Fruit fly (Drosophila melanogaster) whole organism, embryonic: ENCODE data around the gene Dred.

Experiments
- CG10209 ChIP-seq: fragments of 200-800 bp; sonication (Bioruptor generic); optimal IDR thresholded peaks from 3 replicates; lab custom pipeline; 2017; ENCODE audit warnings: missing biosample characterization, mild to moderate bottlenecking, missing genetic modification characterization, missing genetic modification reagents
- CG10543 ChIP-seq: fragments of 200-800 bp; sonication (Bioruptor generic); optimal IDR thresholded peaks from 3 replicates; lab custom pipeline; 2017; ENCODE audit warnings: missing biosample characterization, mild to moderate bottlenecking, missing genetic modification characterization, moderate library complexity
- CG11504 ChIP-seq: fragments of 200-800 bp; sonication (Bioruptor generic); optimal IDR thresholded peaks from 3 replicates; lab custom pipeline; 2019; ENCODE audit warnings: missing biosample characterization, mild to moderate bottlenecking, missing genetic modification characterization, moderate library complexity
- CG12219 ChIP-seq: fragments of 200-800 bp; sonication (Bioruptor generic); optimal IDR thresholded peaks from 3 replicates; lab custom pipeline; 2018; ENCODE audit warnings: missing biosample characterization, mild to moderate bottlenecking, missing genetic modification characterization
- CG13424 ChIP-seq: fragments of 200-800 bp; sonication (Bioruptor generic); optimal IDR thresholded peaks from 2 replicates; lab custom pipeline; 2019; ENCODE audit warnings: missing biosample characterization, mild to moderate bottlenecking, missing genetic modification characterization, moderate library complexity
- CG14014 ChIP-seq: fragments of 200-800 bp; sonication (Bioruptor generic); IDR thresholded peaks from 2 replicates; pipeline ENCODE4 v1.3.6; 2022; ENCODE audit warnings: missing biosample characterization, missing genetic modification characterization
- CG1529 ChIP-seq: fragments of 200-800 bp; sonication (Bioruptor generic); optimal IDR thresholded peaks from 3 replicates; lab custom pipeline; 2018; ENCODE audit warnings: missing biosample characterization, missing genetic modification characterization
- CG1647 ChIP-seq: fragments of 200-800 bp; sonication (Bioruptor generic); optimal IDR thresholded peaks from 3 replicates; lab custom pipeline; 2016; ENCODE audit warnings: missing biosample characterization, missing genetic modification characterization
- CG16863 ChIP-seq: fragments of 200-800 bp; sonication (Bioruptor generic); optimal IDR thresholded peaks from 3 replicates; lab custom pipeline; 2016; ENCODE audit warnings: missing biosample characterization, missing genetic modification characterization
- CG17912 ChIP-seq: fragments of 200-800 bp; sonication (Bioruptor generic); optimal IDR thresholded peaks from 2 replicates; lab custom pipeline; 2018; ENCODE audit warnings: missing biosample characterization, mild to moderate bottlenecking, missing genetic modification characterization
- CG2199 ChIP-seq: fragments of 200-800 bp; sonication (Bioruptor generic); IDR thresholded peaks from 3 replicates; pipeline ENCODE4 v1.3.6; 2022; ENCODE audit warnings: missing biosample characterization, missing genetic modification characterization
- CG2678 ChIP-seq: fragments of 200-800 bp; sonication (Bioruptor generic); optimal IDR thresholded peaks from 3 replicates; lab custom pipeline; 2019; ENCODE audit warnings: missing biosample characterization, mild to moderate bottlenecking, missing genetic modification characterization, moderate library complexity
- CG3726 ChIP-seq: fragments of 200-800 bp; sonication (Bioruptor generic); IDR thresholded peaks from 3 replicates; pipeline ENCODE4, ENCODE4 v1.3.6; 2022; ENCODE audit warnings: missing biosample characterization, missing genetic modification characterization
- CG5953 ChIP-seq: fragments of 200-800 bp; sonication (Bioruptor generic); IDR thresholded peaks from 2 replicates; pipeline ENCODE4 v1.3.6; 2022; ENCODE audit warnings: missing biosample characterization, missing genetic modification characterization
- CG9797 ChIP-seq: fragments of 200-800 bp; sonication (Bioruptor generic); optimal IDR thresholded peaks from 3 replicates; lab custom pipeline; 2018; ENCODE audit warnings: missing biosample characterization, mild to moderate bottlenecking, missing genetic modification characterization
- Camta ChIP-seq: fragments of 200-800 bp; sonication (Bioruptor generic); optimal IDR thresholded peaks from 2 replicates; lab custom pipeline; 2016; ENCODE audit warnings: missing biosample characterization, missing genetic modification characterization
- Chrac-16 ChIP-seq: fragments of 200-800 bp; sonication (Bioruptor generic); optimal IDR thresholded peaks from 3 replicates; lab custom pipeline; 2016; ENCODE audit warnings: missing biosample characterization, missing genetic modification characterization
- Dip2 ChIP-seq: fragments of 200-800 bp; sonication (Bioruptor generic); IDR thresholded peaks from 2 replicates; pipeline ENCODE4 v1.3.6; 2022; ENCODE audit warnings: missing biosample characterization, missing genetic modification characterization
- Fer1 ChIP-seq: fragments of 200-800 bp; sonication (Bioruptor generic); optimal IDR thresholded peaks from 2 replicates; lab custom pipeline; 2017; ENCODE audit warnings: missing biosample characterization, mild to moderate bottlenecking, missing genetic modification characterization
- Fer3 ChIP-seq: fragments of 200-800 bp; sonication (Bioruptor generic); optimal IDR thresholded peaks from 2 replicates; lab custom pipeline; 2018; ENCODE audit warnings: missing biosample characterization, mild to moderate bottlenecking, missing genetic modification characterization, moderate library complexity
- H2.0 ChIP-seq: fragments of 200-800 bp; sonication (Bioruptor generic); IDR thresholded peaks from 2 replicates; pipeline ENCODE4 v1.3.6; 2022; ENCODE audit warnings: missing biosample characterization, missing genetic modification characterization
- Hr39 ChIP-seq: fragments of >200 bp; optimal IDR thresholded peaks from 2 replicates; lab custom pipeline; 2017
- Hsf ChIP-seq: fragments of 200-800 bp; sonication (Bioruptor generic); optimal IDR thresholded peaks from 3 replicates; lab custom pipeline; 2016; ENCODE audit warnings: missing biosample characterization, missing genetic modification characterization
- Kr ChIP-seq: fragments of 200-800 bp; sonication (Bioruptor generic); optimal IDR thresholded peaks from 2 replicates; lab custom pipeline; 2017; ENCODE audit warnings: missing biosample characterization, mild to moderate bottlenecking, missing genetic modification characterization
- Lhr ChIP-seq: fragments of 200-800 bp; sonication (Bioruptor generic); optimal IDR thresholded peaks from 3 replicates; lab custom pipeline; 2017; ENCODE audit warnings: mild to moderate bottlenecking, missing biosample characterization, missing genetic modification reagents, missing genetic modification characterization
- Med ChIP-seq: fragments of 200-800 bp; sonication (Bioruptor generic); peaks from one replicate; lab custom pipeline; 2016; ENCODE audit warnings: missing biosample characterization, missing genetic modification characterization, mild to moderate bottlenecking, inconsistent platforms, moderate library complexity
- NFAT ChIP-seq: fragments of 200-800 bp; sonication (Bioruptor generic); IDR thresholded peaks from 2 replicates; pipeline ENCODE4 v1.3.6; 2022; ENCODE audit warnings: missing biosample characterization, missing genetic modification characterization
- Nf-YB ChIP-seq: fragments of 200-800 bp; sonication (Bioruptor generic); optimal IDR thresholded peaks from 3 replicates; lab custom pipeline; 2019; ENCODE audit warnings: missing biosample characterization, mild to moderate bottlenecking, missing genetic modification characterization, moderate library complexity
- NfI ChIP-seq: fragments of 200-800 bp; sonication (Bioruptor generic); optimal IDR thresholded peaks from 3 replicates; lab custom pipeline; 2018; ENCODE audit warnings: missing biosample characterization, mild to moderate bottlenecking, missing genetic modification characterization, moderate library complexity
- Ssrp ChIP-seq: fragments of 200-800 bp; sonication (Bioruptor generic); optimal IDR thresholded peaks from 2 replicates; lab custom pipeline; 2018; ENCODE audit warnings: missing biosample characterization, mild to moderate bottlenecking, missing genetic modification characterization, moderate library complexity
- ap ChIP-seq: fragments of 200-800 bp; sonication (Bioruptor generic); IDR thresholded peaks from 2 replicates; pipeline ENCODE4 v1.3.6; 2022; ENCODE audit warnings: missing biosample characterization, missing genetic modification characterization
- bab2 ChIP-seq: fragments of 200-800 bp; sonication (Bioruptor generic); optimal IDR thresholded peaks from 2 replicates; lab custom pipeline; 2016; ENCODE audit warnings: missing biosample characterization, missing genetic modification characterization
- crol ChIP-seq: fragments of 200-800 bp; sonication (Bioruptor generic); IDR thresholded peaks from 2 replicates; pipeline ENCODE4 v1.3.6; 2022; ENCODE audit warnings: missing biosample characterization, missing genetic modification characterization
- dati ChIP-seq: fragments of 200-800 bp; sonication (Bioruptor generic); IDR thresholded peaks from 2 replicates; pipeline ENCODE4 v1.3.6; 2022; ENCODE audit warnings: missing biosample characterization, missing genetic modification characterization
- fd102C ChIP-seq: fragments of 200-800 bp; sonication (Bioruptor generic); optimal IDR thresholded peaks from 2 replicates; lab custom pipeline; 2018; ENCODE audit warnings: missing biosample characterization, mild to moderate bottlenecking, missing genetic modification characterization, moderate library complexity
- fd3F ChIP-seq: fragments of 200-800 bp; sonication (Bioruptor generic); optimal IDR thresholded peaks from 2 replicates; lab custom pipeline; 2018; ENCODE audit warnings: missing biosample characterization, mild to moderate bottlenecking, missing genetic modification characterization, moderate library complexity
- jing ChIP-seq: fragments of 200-800 bp; sonication (Bioruptor generic); optimal IDR thresholded peaks from 2 replicates; lab custom pipeline; 2018; ENCODE audit warnings: missing biosample characterization, mild to moderate bottlenecking, missing genetic modification characterization
- lbe ChIP-seq: fragments of 200-800 bp; sonication (Bioruptor generic); optimal IDR thresholded peaks from 2 replicates; lab custom pipeline; 2016; ENCODE audit warnings: missing biosample characterization, mild to moderate bottlenecking, missing genetic modification characterization
- lov ChIP-seq, 2 experiments: fragments of 200-800 bp in 1 of 2; fragments of >200 bp in 1 of 2; sonication (Bioruptor generic) in 1 of 2; IDR thresholded peaks in 1 of 2; optimal IDR thresholded peaks in 1 of 2; 2 replicates in 1 of 2; 3 replicates in 1 of 2; pipeline versions ENCODE4 v1.3.6 to Lab custom; 2017 to 2022; ENCODE audit warnings: missing biosample characterization in 1 of 2, missing genetic modification characterization in 1 of 2
- org-1 ChIP-seq: fragments of 200-800 bp; sonication (Bioruptor generic); optimal IDR thresholded peaks from 2 replicates; lab custom pipeline; 2017; ENCODE audit warnings: missing biosample characterization, missing genetic modification characterization
- pum ChIP-seq: fragments of 200-800 bp; sonication (Bioruptor generic); optimal IDR thresholded peaks from 2 replicates; lab custom pipeline; 2016; ENCODE audit warnings: missing biosample characterization, missing genetic modification characterization
- repo ChIP-seq: fragments of 200-800 bp; sonication (Bioruptor generic); optimal IDR thresholded peaks from 2 replicates; lab custom pipeline; 2016; ENCODE audit warnings: missing biosample characterization, missing genetic modification characterization
- sc ChIP-seq, 3 experiments: fragments of >200 bp in 2 of 3; fragments of 200-800 bp in 1 of 3; sonication (Bioruptor generic) in 1 of 3; optimal IDR thresholded peaks; 2 replicates in 2 of 3; 3 replicates in 1 of 3; lab custom pipeline; 2017; ENCODE audit warnings: mild to moderate bottlenecking in 1 of 3, missing biosample characterization in 1 of 3, missing genetic modification characterization in 1 of 3, missing genetic modification reagents in 1 of 3
- sd ChIP-seq: fragments of 200-800 bp; sonication (Bioruptor generic); optimal IDR thresholded peaks from 3 replicates; lab custom pipeline; 2018; ENCODE audit warnings: missing biosample characterization, mild to moderate bottlenecking, missing genetic modification characterization, moderate library complexity
- sens ChIP-seq: fragments of 200-800 bp; sonication (Bioruptor generic); peaks from one replicate; lab custom pipeline; 2016; ENCODE audit warnings: missing biosample characterization, missing genetic modification characterization
- sr ChIP-seq: fragments of 200-800 bp; sonication (Bioruptor generic); IDR thresholded peaks from 3 replicates; pipeline ENCODE4 v1.3.6; 2022; ENCODE audit warnings: missing biosample characterization, missing genetic modification characterization
- ssp ChIP-seq: fragments of 200-800 bp; sonication (Bioruptor generic); IDR thresholded peaks from 2 replicates; pipeline ENCODE4 v1.3.6; 2022; ENCODE audit warnings: missing biosample characterization, missing genetic modification characterization
- trh ChIP-seq: fragments of 200-800 bp; sonication (Bioruptor generic); optimal IDR thresholded peaks from 2 replicates; lab custom pipeline; 2016; ENCODE audit warnings: missing biosample characterization, missing genetic modification characterization
- wek ChIP-seq: fragments of 200-800 bp; sonication (Bioruptor generic); optimal IDR thresholded peaks from 3 replicates; lab custom pipeline; 2018; ENCODE audit warnings: missing biosample characterization, mild to moderate bottlenecking, missing genetic modification characterization, moderate library complexity
- zen2 ChIP-seq: fragments of 200-800 bp; sonication (Bioruptor generic); IDR thresholded peaks from 3 replicates; pipeline ENCODE4 v1.3.6; 2022; ENCODE audit warnings: missing biosample characterization, missing genetic modification characterization; ENCODE audit not compliant: partially characterized antibody
- zfh1 ChIP-seq: fragments of 200-800 bp; sonication (Bioruptor generic); IDR thresholded peaks from 3 replicates; pipeline ENCODE4 v1.3.6; 2022; ENCODE audit warnings: missing biosample characterization, missing genetic modification characterization

Dred gene

DNA sequence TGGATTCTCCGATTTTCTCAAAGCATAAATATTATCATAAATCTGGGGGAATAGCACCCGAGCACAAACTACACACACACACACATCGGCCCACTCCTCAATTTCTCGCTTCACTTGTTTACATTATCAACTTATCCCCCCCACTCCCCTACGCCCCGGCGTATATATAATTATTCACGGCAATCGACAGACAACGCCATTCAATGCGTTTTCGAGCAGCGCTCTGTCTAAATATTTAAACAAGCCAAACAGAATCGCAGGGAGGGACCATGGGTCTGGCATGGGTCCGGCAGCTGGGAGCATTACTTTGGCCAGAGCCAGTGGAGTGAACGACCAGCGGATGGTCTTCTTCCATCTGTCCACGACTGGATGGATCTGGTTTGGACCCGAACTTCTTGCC lies 31.6 kb upstream of the Dred start (continued):
- peak; percentile 80 for TF ChIP-seq org-1
- peak; percentile 17 for TF ChIP-seq Camta (GFP tag; lab: Kevin White, UChicago)
- no peak for TF ChIP-seq dati (GFP tag; lab: Robert Waterston, UW)
- no peak for TF ChIP-seq CG3726 (GFP tag; lab: Robert Waterston, UW)
- peak; percentile 49 for TF ChIP-seq CG13424 (tag; lab: Kevin White, UChicago)
- 0 out of 3 replicates have a peak, but pooled peaks have one; percentile 76 for TF ChIP-seq CG2199 (GFP tag; lab: Robert Waterston, UW)
- TF ChIP-seq H2.0 (GFP tag; lab: Robert Waterston, UW), result peak; percentile 33; the same call in 1 of the 2 replicates
- no peak for TF ChIP-seq sr (GFP tag; lab: Robert Waterston, UW)
- peak; percentile 66 for TF ChIP-seq bab2
- TF ChIP-seq Fer3 (tag; lab: Kevin White, UChicago), result peak; percentile 18
- TF ChIP-seq CG16863 (GFP tag; lab: Kevin White, UChicago), result peak; percentile 17
- peak; percentile 59 for TF ChIP-seq CG1529 (GFP tag; lab: Kevin White, UChicago)
- TF ChIP-seq fd3F (GFP tag; lab: Kevin White, UChicago), result no peak
- no peak for TF ChIP-seq lov (optimal IDR thresholded peaks at IDR 0.05; lab: Kevin White, UChicago)
- TF ChIP-seq lov (GFP tag; IDR thresholded peaks at IDR 0.05; lab: Robert Waterston, UW), result no peak
- peak; percentile 79 for TF ChIP-seq wek (GFP tag; lab: Kevin White, UChicago)
- peak; percentile 36 for TF ChIP-seq CG11504 (tag; lab: Kevin White, UChicago)
- no peak for TF ChIP-seq lbe (GFP tag; lab: Kevin White, UChicago)
- no peak for TF ChIP-seq CG9797 (GFP tag; lab: Kevin White, UChicago)
- TF ChIP-seq Dip2, result no peak
- TF ChIP-seq Lhr, result peak; percentile 18
- TF ChIP-seq fd102C (GFP tag; lab: Kevin White, UChicago), result no peak
- TF ChIP-seq CG17912 (GFP tag; lab: Kevin White, UChicago), result peak; percentile 32
- TF ChIP-seq CG10209, result peak; percentile 57
- TF ChIP-seq CG10543 (GFP tag; lab: Kevin White, UChicago), result peak; percentile 75
- peak; percentile 33; the same call in 1 of the 2 replicates for TF ChIP-seq CG5953 (GFP tag; lab: Robert Waterston, UW)
- TF ChIP-seq pum (GFP tag; lab: Kevin White, UChicago), result no peak
- no peak for TF ChIP-seq ap
- TF ChIP-seq trh, result no peak
- TF ChIP-seq NfI (GFP tag; lab: Kevin White, UChicago), result peak; percentile 20
- TF ChIP-seq crol (GFP tag; lab: Robert Waterston, UW), result peak; percentile 84
- TF ChIP-seq CG2678, result peak; percentile 49
- TF ChIP-seq Fer1, result peak; percentile 35
- TF ChIP-seq Med, result peak; percentile 86
- TF ChIP-seq sens (GFP tag; lab: Kevin White, UChicago), result peak; percentile 83
- peak; percentile 39 for TF ChIP-seq CG1647
- no peak for TF ChIP-seq Chrac-16 (GFP tag; lab: Kevin White, UChicago)
- no peak for TF ChIP-seq Hr39
- TF ChIP-seq sd (tag; lab: Kevin White, UChicago), result peak; percentile 64
- TF ChIP-seq Kr (GFP tag; lab: Kevin White, UChicago), result no peak
- TF ChIP-seq sc (optimal IDR thresholded peaks at IDR 0.05; lab: Kevin White, UChicago), result no peak
- peak; percentile 12 for TF ChIP-seq sc (GFP tag; optimal IDR thresholded peaks at IDR 0.05; lab: Kevin White, UChicago)
- no peak for TF ChIP-seq Ssrp (tag; lab: Kevin White, UChicago)
- TF ChIP-seq Nf-YB (GFP tag; lab: Kevin White, UChicago), result peak; percentile 28
- TF ChIP-seq NFAT, result no peak
- TF ChIP-seq Hsf (GFP tag; lab: Kevin White, UChicago), result no peak
- TF ChIP-seq jing, result no peak
- no peak for TF ChIP-seq zen2 (GFP tag; lab: Robert Waterston, UW)
- TF ChIP-seq ssp (GFP tag; lab: Robert Waterston, UW), result peak; percentile 16; the same call in 1 of the 2 replicates
- TF ChIP-seq repo, result no peak
- peak; percentile 44 for TF ChIP-seq CG12219 (GFP tag; lab: Kevin White, UChicago)
- peak; percentile 42; the same call in 1 of the 3 replicates for TF ChIP-seq zfh1 (GFP tag; lab: Robert Waterston, UW)
- no peak; the same call in 1 of the 2 replicates for TF ChIP-seq CG14014
